Worm (Caenorhabditis elegans) whole organism, midembryonic: ENCODE measurements around the gene F57G12.2.

Experiments
- T22C8.4 ChIP-seq: fragments of 200-800 bp; sonication (Bioruptor generic); IDR thresholded peaks from 2 replicates; pipeline ENCODE4 v1.3.6; 2022; ENCODE audit warnings: missing genetic modification characterization, missing compliant biosample characterization
- cog-1 ChIP-seq: sonication (generic microtip); optimal IDR thresholded peaks from 2 replicates; lab custom pipeline; 2016; ENCODE audit warnings: missing genetic modification characterization, missing compliant biosample characterization
- flt-1 ChIP-seq: fragments of 200-800 bp; sonication (Bioruptor generic); IDR thresholded peaks from 2 replicates; pipeline ENCODE4 v1.3.6; 2022; ENCODE audit warnings: missing genetic modification characterization, missing compliant biosample characterization
- klf-2 ChIP-seq: fragments of 200-800 bp; sonication (Bioruptor generic); conservative IDR thresholded peaks from 2 replicates; pipeline ENCODE4 v1.3.6; 2022; ENCODE audit warnings: missing genetic modification reagents, missing genetic modification characterization, missing compliant biosample characterization
- ref-1 ChIP-seq: fragments of 200-800 bp; sonication (Bioruptor generic); conservative IDR thresholded peaks from 2 replicates; pipeline ENCODE4 v1.3.6; 2022; ENCODE audit warnings: missing genetic modification reagents, missing genetic modification characterization, missing compliant biosample characterization
- tab-1 ChIP-seq: fragments of 200-800 bp; sonication (Bioruptor generic); IDR thresholded peaks from 2 replicates; pipeline ENCODE4 v1.3.6; 2022; ENCODE audit warnings: missing genetic modification characterization, missing compliant biosample characterization
- ztf-23 ChIP-seq: fragments of 200-800 bp; sonication (Bioruptor generic); IDR thresholded peaks from 2 replicates; pipeline ENCODE4 v1.3.6; 2022; ENCODE audit warnings: missing genetic modification reagents, missing genetic modification characterization, missing compliant biosample characterization
- ztf-29 ChIP-seq: fragments of 200-800 bp; sonication (Bioruptor generic); IDR thresholded peaks from 2 replicates; pipeline ENCODE4 v1.3.6; 2022; ENCODE audit warnings: missing genetic modification reagents, missing genetic modification characterization, missing compliant biosample characterization

DNA sequence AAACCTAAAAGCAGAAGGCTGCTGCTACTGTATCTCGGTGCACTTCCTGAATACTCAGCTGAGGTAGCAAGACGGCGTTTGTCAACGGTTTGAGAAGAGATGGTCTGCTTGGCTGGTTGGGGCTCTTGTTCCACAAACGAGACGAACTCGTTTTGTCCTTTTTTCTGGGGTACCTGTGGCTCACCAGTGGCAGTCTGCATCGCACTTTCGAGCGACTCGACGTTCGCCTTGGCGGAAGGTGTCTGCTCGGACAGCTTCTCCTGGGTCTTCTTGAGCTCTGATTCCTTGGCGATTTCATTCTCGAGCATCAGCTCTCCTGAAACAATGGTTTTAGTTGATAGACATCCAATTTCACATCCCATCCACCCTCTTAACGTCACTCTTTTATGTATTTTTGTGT lies 41.6 kb upstream of the F57G12.2 start:
- no peak for TF ChIP-seq cog-1 (tag; lab: Kevin White, UChicago)
- no peak for TF ChIP-seq T22C8.4
- no peak for TF ChIP-seq ztf-29 (GFP tag; lab: Robert Waterston, UW)
- TF ChIP-seq ztf-23 (GFP tag; lab: Robert Waterston, UW), result no peak
- no peak for TF ChIP-seq ref-1
- no peak for TF ChIP-seq flt-1 (GFP tag; lab: Robert Waterston, UW)
- no peak for TF ChIP-seq klf-2
- no peak for TF ChIP-seq tab-1 (GFP tag; lab: Robert Waterston, UW)
